Worm (Caenorhabditis elegans): Measurements from ENCODE around the gene srh-18.
A peak's percentile ranks its signal among the peaks of the same experiment; 100 is the strongest.

srh-18 gene

ce11 chrV:13269228-13269630 is 49.0 kb upstream of the srh-18 start (continued):
- TF ChIP-seq Y105C5A.15 (GFP tag; IDR thresholded peaks at IDR 0.05) (0 out of 2 replicates have a peak, but pooled peaks have one; percentile 35), daf-16 (GFP tag; optimal IDR thresholded peaks at IDR 0.05) (peak in 1 of 2 experiments; percentile 21), daf-16 (tag; optimal IDR thresholded peaks at IDR 0.05) (peak; percentile 94), dve-1 (tag; optimal IDR thresholded peaks at IDR 0.05; ENCODE audit: insufficient read depth) (peak; percentile 87), mdl-1 (tag; optimal IDR thresholded peaks at IDR 0.05) (no peak), mxl-2 (GFP tag; conservative IDR thresholded peaks at IDR 0.05) (no peak), F49E8.2 (tag; optimal IDR thresholded peaks at IDR 0.05; ENCODE audit: borderline replicate concordance) (no peak), mep-1 (tag; optimal IDR thresholded peaks at IDR 0.05) (no peak), spr-1 (tag; optimal IDR thresholded peaks at IDR 0.05) (no peak), lsy-2 (tag; optimal IDR thresholded peaks at IDR 0.05) (peak; percentile 32 to 59), lin-39 (tag; optimal IDR thresholded peaks at IDR 0.05) (no peak), hlh-11 (tag; optimal IDR thresholded peaks at IDR 0.05) (peak; percentile 85), gei-8 (GFP tag; optimal IDR thresholded peaks at IDR 0.05) (peak; percentile 42), hlh-30 (tag; optimal IDR thresholded peaks at IDR 0.05; ENCODE audit: insufficient read depth) (peak; percentile 80), ceh-62 (tag; optimal IDR thresholded peaks at IDR 0.05) (no peak), ZK546.5 (tag; optimal IDR thresholded peaks at IDR 0.05) (no peak), tag-97 (GFP tag; IDR thresholded peaks at IDR 0.05) (no peak), vab-7 (GFP tag; IDR thresholded peaks at IDR 0.05) (no peak), zip-11 (GFP tag; IDR thresholded peaks at IDR 0.05) (no peak), ztf-7 (tag; optimal IDR thresholded peaks at IDR 0.05) (peak; percentile 22), F26F4.8 (GFP tag; conservative IDR thresholded peaks at IDR 0.05) (no peak), nhr-28 (tag; optimal IDR thresholded peaks at IDR 0.05) (peak; percentile 67), madf-5 (GFP tag; IDR thresholded peaks at IDR 0.05) (no peak), ama-1 (optimal IDR thresholded peaks at IDR 0.05) (no peak), T20F7.1 (GFP tag; optimal IDR thresholded peaks at IDR 0.05) (peak; percentile 39), T26A8.4 (GFP tag; IDR thresholded peaks at IDR 0.05) (no peak), dpl-1 (GFP tag; optimal IDR thresholded peaks at IDR 0.05) (no peak), php-3 (GFP tag; IDR thresholded peaks at IDR 0.05) (peak; percentile 80; the same call in 1 of the 2 replicates), dmd-9 (GFP tag; IDR thresholded peaks at IDR 0.05) (no peak), Y5F2A.4 (GFP tag; optimal IDR thresholded peaks at IDR 0.05) (no peak), aha-1 (tag) (peak; percentile 92), unc-39 (tag; optimal IDR thresholded peaks at IDR 0.05) (no peak), nhr-76 (tag; optimal IDR thresholded peaks at IDR 0.05) (no peak), skn-1 (tag; optimal IDR thresholded peaks at IDR 0.05) (no peak), hmg-1.1 (GFP tag; IDR thresholded peaks at IDR 0.05) (no peak), set-16 (GFP tag; IDR thresholded peaks at IDR 0.05) (no peak), Y48G9A.11 (GFP tag; IDR thresholded peaks at IDR 0.05) (no peak), daf-8 (GFP tag; IDR thresholded peaks at IDR 0.05) (no peak), nhr-48 (tag; optimal IDR thresholded peaks at IDR 0.05) (peak; percentile 81), pqm-1 (tag; optimal IDR thresholded peaks at IDR 0.05) (peak; percentile 81), dmd-6 (GFP tag; IDR thresholded peaks at IDR 0.05) (peak; percentile 82), nhr-42 (GFP tag; IDR thresholded peaks at IDR 0.05) (no peak), daf-19 (GFP tag; conservative IDR thresholded peaks at IDR 0.05) (no peak)

DNA sequence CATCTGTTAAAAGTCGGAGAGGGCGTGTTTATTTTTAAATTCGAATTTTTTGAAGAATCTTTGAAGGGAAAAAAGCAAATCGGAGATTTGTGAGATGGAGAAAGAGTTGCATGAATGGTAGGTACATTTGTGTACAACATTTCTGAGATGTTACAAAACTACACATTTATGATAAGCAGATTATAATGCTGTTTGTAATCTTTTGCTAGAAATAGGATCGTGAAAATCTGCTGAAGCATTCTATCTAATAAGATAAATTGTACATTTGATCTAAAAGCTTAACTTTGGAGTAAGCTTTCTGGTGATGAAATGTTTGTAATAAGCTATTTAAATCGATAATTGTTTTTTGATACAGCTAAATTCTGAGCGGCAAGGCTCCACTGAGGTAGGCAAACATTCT is 46.0 kb upstream of the srh-18 start:
- TF ChIP-seq aha-1 (tag) (peak; percentile 90), aly-2 (tag; optimal IDR thresholded peaks at IDR 0.05) (no peak)
